Fruit fly (Drosophila melanogaster): ENCODE results near the gene CG2772.

Gene CG2772

DNA sequence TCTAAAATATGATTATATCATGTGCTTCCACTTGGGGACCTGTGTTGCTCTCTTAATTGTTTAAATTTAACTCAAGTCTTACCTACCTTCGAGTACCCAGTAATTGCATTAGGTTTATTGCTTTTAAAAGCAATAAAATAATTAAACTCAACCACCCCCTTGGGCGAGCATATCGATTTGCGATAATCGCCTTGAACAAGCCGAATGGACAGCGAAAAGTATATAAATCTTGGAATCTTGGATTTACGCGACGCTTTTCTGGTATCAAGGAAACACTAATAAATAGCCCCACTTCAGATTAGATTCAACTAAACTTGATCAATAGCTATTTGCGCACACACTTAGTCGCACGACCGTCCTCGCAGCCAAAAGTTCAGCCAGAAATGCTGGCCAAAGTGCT, at the start of gene CG2772:
Gene CG2772 (plus strand): TSS at position 338 of the 400 bp plus-strand sequence.
- no peak for TF ChIP-seq CTCF (optimal IDR thresholded peaks at IDR 0.05)
- no peak for TF ChIP-seq CG8478 (optimal IDR thresholded peaks at IDR 0.05)

DNA sequence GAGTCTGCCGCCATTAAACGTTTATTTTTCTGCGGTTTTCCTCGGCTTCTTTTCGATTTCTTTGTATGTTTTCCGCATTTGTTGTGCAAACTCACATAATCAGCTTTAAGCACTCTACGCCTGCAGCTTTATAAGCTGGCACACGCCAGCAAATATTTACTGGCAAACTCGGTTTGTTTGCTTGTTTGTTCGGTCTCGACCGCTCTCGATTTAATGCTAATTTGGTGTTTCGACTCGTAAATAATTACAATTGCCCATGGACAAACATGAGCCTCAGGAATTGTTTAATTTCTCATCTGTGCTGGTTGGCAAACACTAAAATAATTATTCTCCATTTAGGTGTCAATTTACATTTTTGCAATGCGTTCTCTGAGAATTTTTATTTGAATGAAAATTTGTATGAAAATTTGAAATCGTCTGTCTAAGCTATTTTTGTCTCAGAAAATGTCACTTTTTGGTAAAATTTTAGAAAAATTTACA, 48.2 kb upstream of the CG2772 start, which contains the start of gene CG34175:
Gene CG34175 (plus strand): TSS at position 430 of the 480 bp plus-strand sequence.
- no peak for TF ChIP-seq CTCF (optimal IDR thresholded peaks at IDR 0.05)
- TF ChIP-seq CG8478 (optimal IDR thresholded peaks at IDR 0.05) = no peak

- TF ChIP-seq CTCF (optimal IDR thresholded peaks at IDR 0.05) (no peak), CG8478 (optimal IDR thresholded peaks at IDR 0.05) (no peak)
These were observed 38.1 kb upstream of the CG2772 start for dm6 chr2L:3407722-3408121.

- TF ChIP-seq CTCF (optimal IDR thresholded peaks at IDR 0.05) (no peak), CG8478 (optimal IDR thresholded peaks at IDR 0.05) (no peak)
These were observed 35.5 kb upstream of the CG2772 start, which contains the start of gene CG8840 for dm6 chr2L:3410260-3410659. Gene CG8840, plus strand, starts transcription at chr2L:3410560.

dm6 chr2L:3416527-3417304, 29.1 kb upstream of the CG2772 start, which contains the start of gene CG31952:
Gene CG31952, plus strand, starts transcription at chr2L:3416693.
- TF ChIP-seq CG8478 (optimal IDR thresholded peaks at IDR 0.05) (no peak), CTCF (optimal IDR thresholded peaks at IDR 0.05) (no peak)

DNA sequence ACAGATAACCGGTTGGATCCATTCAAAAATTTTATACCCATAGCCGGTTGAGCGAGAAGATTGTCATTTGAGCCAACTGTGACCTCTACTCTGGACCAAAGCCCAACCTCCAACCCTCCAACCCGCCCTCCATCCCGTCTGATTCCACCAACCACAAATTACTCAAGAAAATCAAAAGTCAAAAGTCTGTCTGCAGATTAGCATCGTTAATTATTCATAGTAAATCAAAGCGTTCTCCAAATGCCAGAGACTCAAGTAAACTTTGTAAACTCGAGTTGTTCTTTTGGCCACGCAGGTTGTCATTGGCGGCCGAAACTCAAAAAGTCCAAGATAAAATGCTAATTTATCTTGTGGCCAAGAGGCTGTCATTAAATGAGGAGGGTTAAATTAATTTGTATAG, 28.2 kb upstream of the CG2772 start:
- no peak for TF ChIP-seq CG8478 (optimal IDR thresholded peaks at IDR 0.05)
- TF ChIP-seq CTCF (optimal IDR thresholded peaks at IDR 0.05) = no peak

DNA sequence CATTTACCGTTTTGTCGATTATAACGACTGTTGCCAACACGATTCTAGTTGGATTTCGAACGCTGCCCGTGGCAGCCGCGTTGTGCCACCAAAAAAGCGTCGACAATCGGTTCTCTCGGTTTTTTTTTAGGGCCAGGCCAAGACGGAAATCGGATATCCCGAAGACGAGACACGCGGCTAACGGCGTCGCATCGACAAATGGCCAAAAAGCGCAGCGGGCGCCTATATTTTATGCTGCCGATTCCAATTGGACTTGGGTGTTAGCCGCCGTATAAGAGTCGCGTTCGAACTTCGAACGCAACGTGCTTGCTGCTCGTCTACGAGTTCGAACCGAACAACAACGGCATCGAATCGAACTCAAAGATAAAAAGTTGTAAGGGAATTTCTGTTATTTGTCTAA, 23.0 kb upstream of the CG2772 start:
- no peak for TF ChIP-seq CTCF (optimal IDR thresholded peaks at IDR 0.05)
- no peak for TF ChIP-seq CG8478 (optimal IDR thresholded peaks at IDR 0.05)

dm6 chr2L:3425947-3426346, 19.8 kb upstream of the CG2772 start:
- TF ChIP-seq CG8478 (optimal IDR thresholded peaks at IDR 0.05) (no peak), CTCF (optimal IDR thresholded peaks at IDR 0.05) (no peak)

dm6 chr2L:3426669-3427232, 19.0 kb upstream of the CG2772 start, which contains the start of gene Pgant2:
Gene Pgant2, minus strand, starts transcription at chr2L:3426719.
- no peak for TF ChIP-seq CTCF (optimal IDR thresholded peaks at IDR 0.05)
- no peak for TF ChIP-seq CG8478 (optimal IDR thresholded peaks at IDR 0.05)

DNA sequence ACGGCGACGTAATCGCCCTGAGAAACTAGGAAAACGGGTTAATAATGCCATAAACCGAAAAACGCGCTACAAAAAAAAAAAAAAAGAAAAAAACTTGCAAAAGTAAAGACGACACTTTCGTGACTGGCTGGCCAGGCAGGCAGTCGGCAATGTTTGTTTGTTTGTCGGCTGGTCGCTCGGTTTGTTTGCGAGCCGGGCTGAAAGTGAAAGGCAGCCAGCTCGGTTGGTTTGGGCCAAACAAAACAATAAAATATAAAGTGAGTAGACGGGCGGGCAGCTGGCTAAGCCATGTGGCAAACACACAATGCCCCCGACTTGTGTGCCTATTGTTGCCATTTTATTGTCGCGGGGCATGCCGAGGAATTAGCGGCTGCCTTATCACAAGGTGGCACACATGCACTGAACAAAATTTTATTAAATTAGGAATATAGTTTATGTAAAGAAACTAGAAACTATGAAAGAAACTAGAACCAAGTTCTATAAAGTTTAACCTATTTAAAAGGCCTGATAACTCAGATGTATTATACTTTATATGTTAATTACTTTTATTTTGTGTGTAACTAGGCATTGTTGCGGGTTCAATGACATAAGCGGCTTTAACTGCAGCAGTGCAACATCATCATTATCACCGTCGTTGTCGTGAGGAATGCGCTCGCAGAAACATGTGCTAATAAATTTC, 17.2 kb upstream of the CG2772 start:
- no peak for TF ChIP-seq CTCF (optimal IDR thresholded peaks at IDR 0.05)
- no peak for TF ChIP-seq CG8478 (optimal IDR thresholded peaks at IDR 0.05)

- no peak for TF ChIP-seq CG8478 (optimal IDR thresholded peaks at IDR 0.05)
- no peak for TF ChIP-seq CTCF (optimal IDR thresholded peaks at IDR 0.05)
These were observed 10.7 kb upstream of the CG2772 start for dm6 chr2L:3435086-3435485.

dm6 chr2L:3436347-3436746, 9.4 kb upstream of the CG2772 start:
- TF ChIP-seq CTCF (optimal IDR thresholded peaks at IDR 0.05) = no peak
- no peak for TF ChIP-seq CG8478 (optimal IDR thresholded peaks at IDR 0.05)

DNA sequence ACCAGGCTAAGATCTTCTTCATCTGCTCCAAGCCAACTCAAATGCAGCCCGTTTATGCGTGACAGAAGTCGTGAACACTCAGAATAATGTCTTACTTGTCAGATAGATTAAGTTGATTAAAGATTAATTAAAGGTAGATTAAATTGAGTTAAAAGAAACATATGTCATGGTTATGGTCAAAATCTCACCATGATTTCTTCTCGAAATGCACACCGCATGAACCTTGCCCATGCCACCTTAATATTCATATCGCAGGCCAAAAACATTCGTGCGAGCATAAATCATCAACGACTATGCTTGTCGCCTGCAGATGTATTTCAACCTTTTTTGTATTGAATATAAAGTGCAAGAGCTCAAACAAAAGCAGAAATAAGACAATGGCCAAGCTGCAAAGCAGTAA, 8.7 kb upstream of the CG2772 start:
- no peak for TF ChIP-seq CG8478 (optimal IDR thresholded peaks at IDR 0.05)
- TF ChIP-seq CTCF (optimal IDR thresholded peaks at IDR 0.05) = no peak

DNA sequence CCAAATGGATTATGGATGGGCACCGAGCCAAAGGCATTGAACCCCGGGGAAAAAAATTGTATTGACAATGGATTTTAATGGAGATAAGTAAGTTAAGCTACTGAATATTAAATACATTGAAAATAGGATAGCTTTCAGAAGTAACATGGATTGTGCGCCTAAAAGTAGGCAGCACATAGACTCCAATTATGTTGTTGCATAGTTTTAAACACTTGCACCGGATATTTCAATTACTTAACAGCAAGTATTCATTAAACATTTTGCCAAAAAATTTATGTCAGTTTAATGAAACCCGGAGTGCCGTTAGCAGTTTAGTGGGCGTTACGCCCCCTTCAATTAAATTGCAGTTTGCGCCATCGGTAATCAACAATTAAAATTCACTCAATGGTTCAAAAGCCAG, 7.7 kb upstream of the CG2772 start:
- TF ChIP-seq CG8478 (optimal IDR thresholded peaks at IDR 0.05) (no peak), CTCF (optimal IDR thresholded peaks at IDR 0.05) (no peak)

DNA sequence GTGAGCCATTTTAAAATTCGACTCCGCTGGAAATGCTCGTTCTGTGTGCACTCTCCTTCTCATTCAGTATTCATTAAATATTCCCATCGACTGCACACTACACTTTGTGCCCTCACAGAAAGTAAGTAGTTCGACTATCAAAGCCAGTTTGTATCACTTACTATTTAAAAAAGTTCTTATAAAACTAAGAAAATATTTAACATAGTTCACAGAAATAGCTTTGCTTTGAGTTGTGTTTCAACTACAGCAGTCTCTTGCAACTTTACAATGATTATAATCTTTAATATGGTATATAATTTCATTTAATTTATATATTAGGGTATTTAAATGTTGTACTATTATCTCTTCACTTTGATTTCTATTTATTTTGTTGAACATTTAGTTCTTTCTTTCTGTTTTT, 6.3 kb upstream of the CG2772 start:
- no peak for TF ChIP-seq CG8478 (optimal IDR thresholded peaks at IDR 0.05)
- no peak for TF ChIP-seq CTCF (optimal IDR thresholded peaks at IDR 0.05)

Data from S2 (cell line).